Worm (Caenorhabditis elegans) whole organism, dauer: Measurements from ENCODE around the gene R09F10.8.
"Not testable (repeated sequence)": the region's sequence is repeated elsewhere in the genome, so short reads cannot be mapped to it uniquely, and the experiment has no call there.

Source experiments
- unc-62 ChIP-seq: sonication (generic microtip); optimal IDR thresholded peaks from 2 replicates; lab custom pipeline; 2017; ENCODE audit warnings: missing biosample characterization, missing genetic modification reagents, missing genetic modification characterization

Gene R09F10.8

ce11 chrX:8326394-8326793 lies at the start of gene R09F10.8:
Gene R09F10.8, minus strand, starts transcription at chrX:8326451.
- TF ChIP-seq unc-62 (GFP tag; lab: Kevin White, UChicago): no peak

ce11 chrX:8371906-8372305 lies 45.7 kb upstream of the R09F10.8 start, which contains the start of gene nep-15:
Gene nep-15, plus strand, starts transcription at chrX:8372206.
- no peak for TF ChIP-seq unc-62 (GFP tag; lab: Kevin White, UChicago)

- TF ChIP-seq unc-62 (GFP tag; lab: Kevin White, UChicago): no peak
These were observed 42.0 kb upstream of the R09F10.8 start for ce11 chrX:8368210-8368609.

- no peak for TF ChIP-seq unc-62 (GFP tag; lab: Kevin White, UChicago)
These were observed 41.3 kb upstream of the R09F10.8 start, which contains the start of gene F40B5.2 for ce11 chrX:8367553-8367952. Gene F40B5.2, plus strand, starts transcription at chrX:8367853.

- no peak for TF ChIP-seq unc-62 (GFP tag; lab: Kevin White, UChicago)
These were observed 36.1 kb upstream of the R09F10.8 start for ce11 chrX:8362379-8362778.

ce11 chrX:8356305-8356704 lies 30.1 kb upstream of the R09F10.8 start:
- no peak for TF ChIP-seq unc-62 (GFP tag; lab: Kevin White, UChicago)

ce11 chrX:8355350-8355749 lies 29.1 kb upstream of the R09F10.8 start:
- no peak for TF ChIP-seq unc-62 (GFP tag; lab: Kevin White, UChicago)

ce11 chrX:8354284-8354784 lies 28.1 kb upstream of the R09F10.8 start:
- no peak for TF ChIP-seq unc-62 (GFP tag; lab: Kevin White, UChicago)

- no peak for TF ChIP-seq unc-62 (GFP tag; lab: Kevin White, UChicago)
These were observed 24.7 kb upstream of the R09F10.8 start, which contains the start of gene npr-28 for ce11 chrX:8350984-8351383. Gene npr-28, minus strand, starts transcription at chrX:8351084.

ce11 chrX:8346248-8346647 lies 20.0 kb upstream of the R09F10.8 start, which contains the start of gene drd-5:
Gene drd-5, minus strand, starts transcription at chrX:8346348.
- TF ChIP-seq unc-62 (GFP tag; lab: Kevin White, UChicago): no peak

ce11 chrX:8341675-8342074 lies 15.4 kb upstream of the R09F10.8 start, which contains the start of gene F55E10.1:
Gene F55E10.1, plus strand, starts transcription at chrX:8341975.
- no peak for TF ChIP-seq unc-62 (GFP tag; lab: Kevin White, UChicago)

- no peak for TF ChIP-seq unc-62 (GFP tag; lab: Kevin White, UChicago)
These were observed 14.1 kb upstream of the R09F10.8 start, which contains the start of gene F55E10.2 for ce11 chrX:8340393-8340792. Gene F55E10.2, plus strand, starts transcription at chrX:8340693.

ce11 chrX:8327800-8328199 lies 1.5 kb upstream of the R09F10.8 start, which contains the start of gene F55E10.4:
Gene F55E10.4, minus strand, starts transcription at chrX:8327900.
- TF ChIP-seq unc-62 (GFP tag; lab: Kevin White, UChicago): no peak

- no peak for TF ChIP-seq unc-62 (GFP tag; lab: Kevin White, UChicago)
These were observed 2.9 kb downstream of the R09F10.8 start, which contains the start of gene R09F10.1 for ce11 chrX:8323371-8323770. Gene R09F10.1, plus strand, starts transcription at chrX:8323592.

ce11 chrX:8321811-8322210 lies 4.4 kb downstream of the R09F10.8 start, which contains the start of gene abu-9:
Gene abu-9, plus strand, starts transcription at chrX:8322111.
- not testable (repeated sequence) for TF ChIP-seq unc-62 (GFP tag; lab: Kevin White, UChicago)

ce11 chrX:8320889-8321288 lies 5.4 kb downstream of the R09F10.8 start, which contains the start of gene pqn-57:
Gene pqn-57, minus strand, starts transcription at chrX:8320989.
- no peak for TF ChIP-seq unc-62 (GFP tag; lab: Kevin White, UChicago)

- no peak for TF ChIP-seq unc-62 (GFP tag; lab: Kevin White, UChicago)
These were observed 7.3 kb downstream of the R09F10.8 start, which contains the start of gene srh-11 for ce11 chrX:8318950-8319349. Gene srh-11, minus strand, starts transcription at chrX:8319050.
